Worm (Caenorhabditis elegans): ENCODE measurements around the gene trx-1.

DNA sequence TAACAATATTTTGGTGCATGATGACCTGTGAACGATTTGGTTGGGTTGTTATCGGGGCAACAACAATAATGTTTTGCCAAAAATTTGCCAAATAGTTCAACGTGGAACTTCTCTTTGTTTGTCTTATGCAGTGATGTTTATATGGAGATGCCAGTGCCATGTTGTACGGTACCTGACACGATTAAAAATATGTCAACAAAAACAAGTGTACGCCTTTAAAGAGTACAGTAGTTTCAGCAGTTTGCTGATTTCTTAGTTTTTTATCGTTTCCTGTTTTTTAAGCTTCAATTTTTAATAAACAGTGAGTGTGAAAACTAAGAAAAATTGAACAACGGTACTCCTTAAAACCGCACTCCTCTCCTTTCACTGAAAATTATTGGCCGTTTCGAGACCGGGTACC, 24.9 kb upstream of the trx-1 start:
- TF ChIP-seq nhr-237 (tag; optimal IDR thresholded peaks at IDR 0.05) (no peak), egl-5 (tag; optimal IDR thresholded peaks at IDR 0.05) (no peak), ama-1 (optimal IDR thresholded peaks at IDR 0.05) (no peak), lin-39 (tag; optimal IDR thresholded peaks at IDR 0.05) (no peak), nhr-76 (tag; optimal IDR thresholded peaks at IDR 0.05) (no peak), snpc-4 (tag; optimal IDR thresholded peaks at IDR 0.05) (no peak), unc-62 (GFP tag; optimal IDR thresholded peaks at IDR 0.05) (no peak)

Data from whole organism, L3 larva.